Fruit fly (Drosophila melanogaster) whole organism, embryonic: ENCODE measurements around the gene CG43134.
A peak's percentile ranks its signal among the peaks of the same experiment; 100 is the strongest.

Experiments used
- Blimp-1 ChIP-seq: fragments of 200-800 bp; sonication (Bioruptor generic); optimal IDR thresholded peaks from 3 replicates; lab custom pipeline; 2018; ENCODE audit warnings: missing biosample characterization, missing genetic modification characterization, mild to moderate bottlenecking, moderate library complexity, missing genetic modification reagents
- CG1024 ChIP-seq: fragments of 200-800 bp; sonication (Bioruptor generic); IDR thresholded peaks from 2 replicates; pipeline ENCODE4 v1.3.6; 2022; ENCODE audit warnings: missing biosample characterization, missing genetic modification characterization
- CG10959 ChIP-seq: fragments of 200-800 bp; sonication (Bioruptor generic); IDR thresholded peaks from 2 replicates; pipeline ENCODE4 v1.3.6; 2022; ENCODE audit warnings: missing biosample characterization, missing genetic modification characterization
- CG12299 ChIP-seq: fragments of 200-800 bp; sonication (Bioruptor generic); optimal IDR thresholded peaks from 2 replicates; lab custom pipeline; 2018; ENCODE audit warnings: missing biosample characterization, mild to moderate bottlenecking, missing genetic modification characterization
- CG12659 ChIP-seq: fragments of 200-800 bp; sonication (Bioruptor generic); optimal IDR thresholded peaks from 3 replicates; lab custom pipeline; 2017; ENCODE audit warnings: mild to moderate bottlenecking, missing biosample characterization, missing genetic modification reagents, missing genetic modification characterization
- CG14014 ChIP-seq: fragments of 200-800 bp; sonication (Bioruptor generic); IDR thresholded peaks from 2 replicates; pipeline ENCODE4 v1.3.6; 2022; ENCODE audit warnings: missing biosample characterization, missing genetic modification characterization
- CG15269 ChIP-seq: fragments of 200-800 bp; sonication (Bioruptor generic); optimal IDR thresholded peaks from 2 replicates; lab custom pipeline; 2018; ENCODE audit warnings: missing biosample characterization, mild to moderate bottlenecking, missing genetic modification characterization, moderate library complexity
- CG15479 ChIP-seq: fragments of 200-800 bp; sonication (Bioruptor generic); optimal IDR thresholded peaks from 3 replicates; lab custom pipeline; 2019; ENCODE audit warnings: missing biosample characterization, mild to moderate bottlenecking, missing genetic modification characterization, moderate library complexity
- CG15601 ChIP-seq: fragments of 200-800 bp; sonication (Bioruptor generic); optimal IDR thresholded peaks from 3 replicates; lab custom pipeline; 2019; ENCODE audit warnings: missing biosample characterization, mild to moderate bottlenecking, missing genetic modification characterization, moderate library complexity
- CG1603 ChIP-seq: fragments of 200-800 bp; sonication (Bioruptor generic); optimal IDR thresholded peaks from 2 replicates; lab custom pipeline; 2019; ENCODE audit warnings: missing biosample characterization, mild to moderate bottlenecking, missing genetic modification characterization, moderate library complexity
- CG17568 ChIP-seq: fragments of 200-800 bp; sonication (Bioruptor generic); optimal IDR thresholded peaks from 2 replicates; lab custom pipeline; 2018; ENCODE audit warnings: missing biosample characterization, mild to moderate bottlenecking, missing genetic modification characterization, moderate library complexity
- CG18619 ChIP-seq: fragments of 200-800 bp; sonication (Bioruptor generic); optimal IDR thresholded peaks from 3 replicates; lab custom pipeline; 2017; ENCODE audit warnings: missing biosample characterization, mild to moderate bottlenecking, missing genetic modification characterization
- CG2120 ChIP-seq: fragments of 200-800 bp; sonication (Bioruptor generic); optimal IDR thresholded peaks from 3 replicates; lab custom pipeline; 2016; ENCODE audit warnings: missing biosample characterization, missing genetic modification characterization
- CG2678 ChIP-seq: fragments of 200-800 bp; sonication (Bioruptor generic); optimal IDR thresholded peaks from 3 replicates; lab custom pipeline; 2019; ENCODE audit warnings: missing biosample characterization, mild to moderate bottlenecking, missing genetic modification characterization, moderate library complexity
- CG31441 ChIP-seq: fragments of 200-800 bp; sonication (Bioruptor generic); IDR thresholded peaks from 2 replicates; pipeline ENCODE4 v1.3.6; 2022; ENCODE audit warnings: missing biosample characterization, missing genetic modification characterization
- CG6765 ChIP-seq: fragments of 200-800 bp; sonication (Bioruptor generic); optimal IDR thresholded peaks from 3 replicates; lab custom pipeline; 2017; ENCODE audit warnings: missing biosample characterization, mild to moderate bottlenecking, missing genetic modification characterization
- CG7839 ChIP-seq: fragments of 200-800 bp; sonication (Bioruptor generic); optimal IDR thresholded peaks from 3 replicates; lab custom pipeline; 2018; ENCODE audit warnings: missing biosample characterization, mild to moderate bottlenecking, missing genetic modification characterization, moderate library complexity
- CG8290 ChIP-seq, 3 experiments: fragments of 200-800 bp; sonication (Bioruptor generic); optimal IDR thresholded peaks; 2 replicates each; lab custom pipeline; 2016 to 2019; ENCODE audit warnings: missing biosample characterization in 3 of 3, missing genetic modification characterization in 3 of 3, mild to moderate bottlenecking in 2 of 3, moderate library complexity in 1 of 3
- CG9437 ChIP-seq: fragments of 200-800 bp; sonication (Bioruptor generic); optimal IDR thresholded peaks from 2 replicates; lab custom pipeline; 2018; ENCODE audit warnings: missing biosample characterization, mild to moderate bottlenecking, missing genetic modification characterization
- CHES-1-like ChIP-seq: fragments of 200-800 bp; sonication (Bioruptor generic); optimal IDR thresholded peaks from 2 replicates; lab custom pipeline; 2016; ENCODE audit warnings: missing biosample characterization, missing genetic modification characterization
- Camta ChIP-seq: fragments of 200-800 bp; sonication (Bioruptor generic); optimal IDR thresholded peaks from 2 replicates; lab custom pipeline; 2016; ENCODE audit warnings: missing biosample characterization, missing genetic modification characterization
- E2f2 ChIP-seq: fragments of 200-800 bp; sonication (Bioruptor generic); IDR thresholded peaks from 2 replicates; pipeline ENCODE4 v1.3.6; 2022; ENCODE audit warnings: missing biosample characterization, missing genetic modification characterization
- Fer1 ChIP-seq: fragments of 200-800 bp; sonication (Bioruptor generic); optimal IDR thresholded peaks from 2 replicates; lab custom pipeline; 2017; ENCODE audit warnings: missing biosample characterization, mild to moderate bottlenecking, missing genetic modification characterization
- Fer2 ChIP-seq: fragments of 200-800 bp; sonication (Bioruptor generic); optimal IDR thresholded peaks from 2 replicates; lab custom pipeline; 2018; ENCODE audit warnings: missing biosample characterization, mild to moderate bottlenecking, missing genetic modification characterization, moderate library complexity
- HHEX ChIP-seq: fragments of 200-800 bp; sonication (Bioruptor generic); optimal IDR thresholded peaks from 3 replicates; lab custom pipeline; 2017; ENCODE audit warnings: missing biosample characterization, mild to moderate bottlenecking, missing genetic modification characterization, missing genetic modification reagents
- Hand ChIP-seq: fragments of 200-800 bp; sonication (Bioruptor generic); optimal IDR thresholded peaks from 2 replicates; lab custom pipeline; 2017; ENCODE audit warnings: mild to moderate bottlenecking, missing biosample characterization, missing genetic modification reagents, missing genetic modification characterization
- Hey ChIP-seq: fragments of 200-800 bp; sonication (Bioruptor generic); optimal IDR thresholded peaks from 3 replicates; lab custom pipeline; 2018; ENCODE audit warnings: missing biosample characterization, mild to moderate bottlenecking, missing genetic modification characterization
- Hr78 ChIP-seq, 2 experiments: fragments of 200-800 bp in 1 of 2; fragments of >200 bp in 1 of 2; sonication (Bioruptor generic) in 1 of 2; optimal IDR thresholded peaks; 2 replicates each; lab custom pipeline; 2017 to 2019; ENCODE audit warnings: missing biosample characterization in 2 of 2, missing genetic modification characterization in 2 of 2, mild to moderate bottlenecking in 1 of 2, moderate library complexity in 1 of 2
- NC2α ChIP-seq: fragments of 200-800 bp; sonication (Bioruptor generic); optimal IDR thresholded peaks from 2 replicates; lab custom pipeline; 2016; ENCODE audit warnings: missing biosample characterization, missing genetic modification characterization
- Nf-YB ChIP-seq: fragments of 200-800 bp; sonication (Bioruptor generic); optimal IDR thresholded peaks from 3 replicates; lab custom pipeline; 2019; ENCODE audit warnings: missing biosample characterization, mild to moderate bottlenecking, missing genetic modification characterization, moderate library complexity
- Sox100B ChIP-seq: fragments of 200-800 bp; sonication (Bioruptor generic); optimal IDR thresholded peaks from 3 replicates; lab custom pipeline; 2018; ENCODE audit warnings: missing biosample characterization, mild to moderate bottlenecking, missing genetic modification characterization
- Taf1 ChIP-seq: fragments of 200-800 bp; sonication (Bioruptor generic); IDR thresholded peaks from 2 replicates; pipeline ENCODE4 v1.3.6; 2022; ENCODE audit warnings: missing biosample characterization, missing genetic modification characterization
- Trl ChIP-seq, 3 experiments: fragments of >200 bp in 2 of 3; fragments of 200-800 bp in 1 of 3; sonication (Bioruptor generic) in 1 of 3; optimal IDR thresholded peaks; 2 replicates in 1 of 3; 3 replicates in 2 of 3; lab custom pipeline; 2016 to 2017; ENCODE audit warnings: missing biosample characterization in 1 of 3, missing genetic modification characterization in 1 of 3
- Vsx1 ChIP-seq: fragments of 200-800 bp; sonication (Bioruptor generic); optimal IDR thresholded peaks from 2 replicates; lab custom pipeline; 2017; ENCODE audit warnings: missing biosample characterization, mild to moderate bottlenecking, missing genetic modification characterization, missing genetic modification reagents
- disco-r ChIP-seq: fragments of 200-800 bp; sonication (Bioruptor generic); optimal IDR thresholded peaks from 2 replicates; lab custom pipeline; 2016; ENCODE audit warnings: missing biosample characterization, missing genetic modification characterization
- gem ChIP-seq: fragments of 200-800 bp; sonication (Bioruptor generic); optimal IDR thresholded peaks from 2 replicates; lab custom pipeline; 2019; ENCODE audit warnings: missing biosample characterization, mild to moderate bottlenecking, missing genetic modification characterization, moderate library complexity
- grau ChIP-seq: fragments of 200-800 bp; optimal IDR thresholded peaks from 3 replicates; lab custom pipeline; 2019; ENCODE audit warnings: missing biosample characterization, mild to moderate bottlenecking, missing genetic modification characterization, moderate library complexity
- gsb-n ChIP-seq: fragments of 200-800 bp; sonication (Bioruptor generic); optimal IDR thresholded peaks from 3 replicates; lab custom pipeline; 2018; ENCODE audit warnings: missing biosample characterization, mild to moderate bottlenecking, missing genetic modification characterization
- hb ChIP-seq: fragments of 200-800 bp; sonication (Bioruptor generic); IDR thresholded peaks from 3 replicates; pipeline ENCODE4 v1.3.6; 2022; ENCODE audit warnings: missing biosample characterization, missing genetic modification characterization; ENCODE audit not compliant: partially characterized antibody
- schlank ChIP-seq: fragments of 200-800 bp; sonication (Bioruptor generic); optimal IDR thresholded peaks from 2 replicates; lab custom pipeline; 2018; ENCODE audit warnings: missing biosample characterization, mild to moderate bottlenecking, missing genetic modification characterization
- scrt ChIP-seq: fragments of 200-800 bp; sonication (Bioruptor generic); optimal IDR thresholded peaks from 2 replicates; lab custom pipeline; 2018; ENCODE audit warnings: missing biosample characterization, mild to moderate bottlenecking, missing genetic modification characterization, moderate library complexity
- sd ChIP-seq: fragments of 200-800 bp; sonication (Bioruptor generic); optimal IDR thresholded peaks from 3 replicates; lab custom pipeline; 2018; ENCODE audit warnings: missing biosample characterization, mild to moderate bottlenecking, missing genetic modification characterization, moderate library complexity
- tgo ChIP-seq: fragments of 200-800 bp; sonication (Bioruptor generic); IDR thresholded peaks from 3 replicates; pipeline ENCODE4 v1.3.6; 2022; ENCODE audit warnings: missing biosample characterization, missing genetic modification characterization
- ttk ChIP-seq: fragments of 200-800 bp; sonication (Bioruptor generic); IDR thresholded peaks from 2 replicates; pipeline ENCODE4 v2.1.2; 2022; ENCODE audit warnings: missing biosample characterization, missing genetic modification characterization
- vvl ChIP-seq: fragments of 200-800 bp; sonication (Bioruptor generic); IDR thresholded peaks from 2 replicates; pipeline ENCODE4 v1.3.6; 2022; ENCODE audit warnings: missing biosample characterization, missing genetic modification characterization
- wek ChIP-seq: fragments of 200-800 bp; sonication (Bioruptor generic); optimal IDR thresholded peaks from 3 replicates; lab custom pipeline; 2018; ENCODE audit warnings: missing biosample characterization, mild to moderate bottlenecking, missing genetic modification characterization, moderate library complexity
- zfh1 ChIP-seq: fragments of 200-800 bp; sonication (Bioruptor generic); IDR thresholded peaks from 3 replicates; pipeline ENCODE4 v1.3.6; 2022; ENCODE audit warnings: missing biosample characterization, missing genetic modification characterization

Gene CG43134

DNA sequence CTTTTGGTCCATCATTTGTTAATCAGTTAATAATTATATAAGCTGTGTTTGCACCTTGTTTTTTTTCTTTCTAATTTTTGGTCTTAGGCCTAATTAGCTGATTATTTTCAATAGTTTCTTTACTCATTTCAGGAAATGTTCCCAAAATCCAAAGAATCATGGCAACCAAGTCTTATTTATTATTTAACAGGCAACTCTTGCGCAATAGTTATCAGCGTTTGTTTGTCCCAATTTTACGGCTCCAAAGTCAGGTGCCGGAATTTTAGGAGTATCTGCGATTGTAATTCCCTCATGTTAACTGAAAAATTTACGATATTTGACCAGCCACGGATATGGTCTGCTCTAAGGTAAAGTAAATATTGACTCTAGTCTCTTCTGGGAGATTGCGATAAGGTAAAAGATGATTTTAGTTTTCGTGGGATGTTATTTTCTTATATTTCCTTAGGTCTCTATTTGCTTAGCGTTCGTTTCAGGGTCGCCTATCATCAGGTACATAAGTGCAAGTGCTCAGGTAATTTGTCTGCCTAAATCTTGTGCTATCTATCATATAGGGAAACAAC lies 44.8 kb upstream of the CG43134 start (continued):
- TF ChIP-seq CG10959 (GFP tag; lab: Robert Waterston, UW) (no peak), Hey (tag; lab: Kevin White, UChicago) (peak; percentile 36), disco-r (GFP tag; lab: Kevin White, UChicago) (peak; percentile 26), sd (tag; lab: Kevin White, UChicago) (peak; percentile 63), ttk (GFP tag; lab: Robert Waterston, UW) (no peak), CG2678 (tag; lab: Kevin White, UChicago) (peak; percentile 70), CG18619 (GFP tag; lab: Kevin White, UChicago) (peak; percentile 52), gsb-n (peak; percentile 25), Fer1 (peak; percentile 77), zfh1 (0 out of 3 replicates have a peak, but pooled peaks have one; percentile 36), gem (tag; lab: Kevin White, UChicago) (peak; percentile 49), scrt (GFP tag; lab: Kevin White, UChicago) (peak; percentile 54), CG7839 (tag; lab: Kevin White, UChicago) (peak; percentile 12), CG17568 (peak; percentile 80), Taf1 (GFP tag; lab: Robert Waterston, UW) (no peak), grau (tag; lab: Kevin White, UChicago) (peak; percentile 34), Vsx1 (GFP tag; lab: Kevin White, UChicago) (peak; percentile 45), CG9437 (no peak), CG2120 (GFP tag; lab: Kevin White, UChicago) (no peak), hb (no peak), CG15601 (tag; lab: Kevin White, UChicago) (peak; percentile 66), tgo (no peak), Hand (GFP tag; lab: Kevin White, UChicago) (no peak), CG1603 (tag; lab: Kevin White, UChicago) (peak; percentile 32), CG8290 (GFP tag; optimal IDR thresholded peaks at IDR 0.05; lab: Kevin White, UChicago) (peak; percentile 2), CG8290 (tag; optimal IDR thresholded peaks at IDR 0.05; lab: Kevin White, UChicago) (peak; percentile 13 to 46), Fer2 (tag; lab: Kevin White, UChicago) (peak; percentile 11), CG6765 (GFP tag; lab: Kevin White, UChicago) (peak; percentile 14), schlank (tag; lab: Kevin White, UChicago) (peak; percentile 40), CG31441 (GFP tag; lab: Robert Waterston, UW) (peak; percentile 37; the same call in 1 of the 2 replicates), wek (peak; percentile 46), CG12299 (tag; lab: Kevin White, UChicago) (peak; percentile 53), Sox100B (peak; percentile 39), E2f2 (GFP tag; lab: Robert Waterston, UW) (no peak), CG1024 (GFP tag; lab: Robert Waterston, UW) (no peak), Blimp-1 (peak; percentile 25), CG15479 (peak; percentile 74), CG14014 (GFP tag; lab: Robert Waterston, UW) (peak; percentile 49; the same call in 1 of the 2 replicates), CG15269 (tag; lab: Kevin White, UChicago) (peak; percentile 41), HHEX (GFP tag; lab: Kevin White, UChicago) (peak; percentile 73), vvl (GFP tag; lab: Robert Waterston, UW) (no peak), CHES-1-like (peak; percentile 7), CG12659 (GFP tag; lab: Kevin White, UChicago) (peak; percentile 37), NC2α (peak; percentile 9), Camta (GFP tag; lab: Kevin White, UChicago) (peak; percentile 40), Trl (optimal IDR thresholded peaks at IDR 0.05; lab: Kevin White, UChicago) (no peak), Trl (GFP tag; optimal IDR thresholded peaks at IDR 0.05; lab: Kevin White, UChicago) (peak; percentile 16), Nf-YB (GFP tag; lab: Kevin White, UChicago) (peak; percentile 39), Hr78 (GFP tag; optimal IDR thresholded peaks at IDR 0.05; lab: Kevin White, UChicago) (peak in 1 of 2 experiments; percentile 6)
